Fruit fly (Drosophila melanogaster) whole organism, embryonic: ENCODE results near the gene Trs20.
A peak's percentile ranks its signal among the peaks of the same experiment; 100 is the strongest.

Experiments used
- BtbVII ChIP-seq: fragments of 200-800 bp; sonication (Bioruptor generic); optimal IDR thresholded peaks from 3 replicates; lab custom pipeline; 2017; ENCODE audit warnings: missing biosample characterization, mild to moderate bottlenecking, missing genetic modification characterization
- CG11560 ChIP-seq: fragments of 200-800 bp; sonication (Bioruptor generic); IDR thresholded peaks from 3 replicates; pipeline ENCODE4 v1.3.6; 2022; ENCODE audit warnings: missing biosample characterization, missing genetic modification characterization
- CG14441 ChIP-seq: fragments of 200-800 bp; sonication (Bioruptor generic); IDR thresholded peaks from 2 replicates; pipeline ENCODE4 v1.3.6; 2022; ENCODE audit warnings: missing biosample characterization, missing genetic modification characterization
- CG1603 ChIP-seq: fragments of 200-800 bp; sonication (Bioruptor generic); optimal IDR thresholded peaks from 2 replicates; lab custom pipeline; 2019; ENCODE audit warnings: missing biosample characterization, mild to moderate bottlenecking, missing genetic modification characterization, moderate library complexity
- CG17328 ChIP-seq: fragments of 200-800 bp; sonication (Bioruptor generic); IDR thresholded peaks from 2 replicates; pipeline ENCODE4 v1.3.6; 2022; ENCODE audit warnings: missing biosample characterization, missing genetic modification characterization
- CG2116 ChIP-seq: fragments of 200-800 bp; sonication (Bioruptor generic); optimal IDR thresholded peaks from 3 replicates; lab custom pipeline; 2018; ENCODE audit warnings: missing biosample characterization, mild to moderate bottlenecking, missing genetic modification characterization
- CG30020 ChIP-seq: fragments of 200-800 bp; optimal IDR thresholded peaks from 2 replicates; lab custom pipeline; 2019; ENCODE audit warnings: missing biosample characterization, mild to moderate bottlenecking, missing genetic modification characterization, moderate library complexity
- CG30403 ChIP-seq: fragments of 200-800 bp; sonication (Bioruptor generic); optimal IDR thresholded peaks from 3 replicates; lab custom pipeline; 2016; ENCODE audit warnings: missing biosample characterization, missing genetic modification characterization
- CG31224 ChIP-seq: fragments of 200-800 bp; sonication (Bioruptor generic); IDR thresholded peaks from 2 replicates; pipeline ENCODE4 v1.3.6; 2022; ENCODE audit warnings: missing biosample characterization, missing genetic modification characterization
- CG33213 ChIP-seq: fragments of 200-800 bp; sonication (Bioruptor generic); optimal IDR thresholded peaks from 3 replicates; lab custom pipeline; 2016; ENCODE audit warnings: missing biosample characterization, missing genetic modification characterization
- CG4328 ChIP-seq: fragments of 200-800 bp; sonication (Bioruptor generic); optimal IDR thresholded peaks from 3 replicates; lab custom pipeline; 2017; ENCODE audit warnings: missing biosample characterization, missing genetic modification reagents, missing genetic modification characterization
- CG43689 ChIP-seq: fragments of 200-800 bp; sonication (Bioruptor generic); IDR thresholded peaks from 2 replicates; pipeline ENCODE4 v1.3.6; 2022; ENCODE audit warnings: missing biosample characterization, missing genetic modification characterization
- CG4854 ChIP-seq: fragments of 200-800 bp; sonication (Bioruptor generic); optimal IDR thresholded peaks from 2 replicates; lab custom pipeline; 2016; ENCODE audit warnings: missing biosample characterization, missing genetic modification characterization, inconsistent platforms
- CG6683 ChIP-seq: fragments of 200-800 bp; sonication (Bioruptor generic); optimal IDR thresholded peaks from 2 replicates; lab custom pipeline; 2017; ENCODE audit warnings: missing biosample characterization, mild to moderate bottlenecking, missing genetic modification characterization, missing genetic modification reagents
- CG7745 ChIP-seq: fragments of 200-800 bp; sonication (Bioruptor generic); optimal IDR thresholded peaks from 2 replicates; lab custom pipeline; 2018; ENCODE audit warnings: missing biosample characterization, mild to moderate bottlenecking, missing genetic modification characterization, moderate library complexity
- CG8388 ChIP-seq: fragments of 200-800 bp; sonication (Bioruptor generic); optimal IDR thresholded peaks from 2 replicates; lab custom pipeline; 2019; ENCODE audit warnings: missing biosample characterization, mild to moderate bottlenecking, missing genetic modification characterization, moderate library complexity
- CG9817 ChIP-seq: fragments of 200-800 bp; sonication (Bioruptor generic); optimal IDR thresholded peaks from 2 replicates; lab custom pipeline; 2018; ENCODE audit warnings: missing biosample characterization, mild to moderate bottlenecking, missing genetic modification characterization, moderate library complexity
- D19B ChIP-seq: fragments of 200-800 bp; sonication (Bioruptor generic); optimal IDR thresholded peaks from 2 replicates; lab custom pipeline; 2017; ENCODE audit warnings: missing biosample characterization, mild to moderate bottlenecking, missing genetic modification characterization
- Ets97D ChIP-seq: fragments of 200-800 bp; sonication (Bioruptor generic); optimal IDR thresholded peaks from 3 replicates; lab custom pipeline; 2016; ENCODE audit warnings: missing biosample characterization, missing genetic modification characterization
- Fer2 ChIP-seq: fragments of 200-800 bp; sonication (Bioruptor generic); optimal IDR thresholded peaks from 2 replicates; lab custom pipeline; 2018; ENCODE audit warnings: missing biosample characterization, mild to moderate bottlenecking, missing genetic modification characterization, moderate library complexity
- Fer3 ChIP-seq: fragments of 200-800 bp; sonication (Bioruptor generic); optimal IDR thresholded peaks from 2 replicates; lab custom pipeline; 2018; ENCODE audit warnings: missing biosample characterization, mild to moderate bottlenecking, missing genetic modification characterization, moderate library complexity
- HHEX ChIP-seq: fragments of 200-800 bp; sonication (Bioruptor generic); optimal IDR thresholded peaks from 3 replicates; lab custom pipeline; 2017; ENCODE audit warnings: missing biosample characterization, mild to moderate bottlenecking, missing genetic modification characterization, missing genetic modification reagents
- HLH54F ChIP-seq: fragments of 200-800 bp; sonication (Bioruptor generic); optimal IDR thresholded peaks from 3 replicates; lab custom pipeline; 2016; ENCODE audit warnings: missing biosample characterization, missing genetic modification characterization
- Hr3 ChIP-seq: fragments of 200-800 bp; sonication (Bioruptor generic); optimal IDR thresholded peaks from 3 replicates; lab custom pipeline; 2016; ENCODE audit warnings: missing biosample characterization, missing genetic modification characterization
- MBD-R2 ChIP-seq: fragments of 200-800 bp; sonication (Bioruptor generic); IDR thresholded peaks from 2 replicates; pipeline ENCODE4 v1.3.6; 2022; ENCODE audit warnings: missing biosample characterization, missing genetic modification characterization
- NC2α ChIP-seq: fragments of 200-800 bp; sonication (Bioruptor generic); optimal IDR thresholded peaks from 2 replicates; lab custom pipeline; 2016; ENCODE audit warnings: missing biosample characterization, missing genetic modification characterization
- Oli ChIP-seq: fragments of 200-800 bp; sonication (Bioruptor generic); optimal IDR thresholded peaks from 2 replicates; lab custom pipeline; 2018; ENCODE audit warnings: missing biosample characterization, mild to moderate bottlenecking, missing genetic modification characterization, moderate library complexity
- az2 ChIP-seq: fragments of 200-800 bp; sonication (Bioruptor generic); optimal IDR thresholded peaks from 3 replicates; lab custom pipeline; 2016; ENCODE audit warnings: missing biosample characterization, missing genetic modification characterization
- da ChIP-seq: fragments of 200-800 bp; sonication (Bioruptor generic); optimal IDR thresholded peaks from 2 replicates; lab custom pipeline; 2016; ENCODE audit warnings: missing biosample characterization, missing genetic modification characterization
- dati ChIP-seq: fragments of 200-800 bp; sonication (Bioruptor generic); IDR thresholded peaks from 2 replicates; pipeline ENCODE4 v1.3.6; 2022; ENCODE audit warnings: missing biosample characterization, missing genetic modification characterization
- ems ChIP-seq: fragments of 200-800 bp; sonication (Bioruptor generic); optimal IDR thresholded peaks from 3 replicates; lab custom pipeline; 2016; ENCODE audit warnings: missing biosample characterization, missing genetic modification characterization
- fru ChIP-seq: fragments of >200 bp; optimal IDR thresholded peaks from 2 replicates; lab custom pipeline; 2017
- gcm ChIP-seq: fragments of 200-800 bp; sonication (Bioruptor generic); optimal IDR thresholded peaks from 2 replicates; lab custom pipeline; 2019; ENCODE audit warnings: missing biosample characterization, mild to moderate bottlenecking, missing genetic modification characterization, moderate library complexity
- gem ChIP-seq: fragments of 200-800 bp; sonication (Bioruptor generic); optimal IDR thresholded peaks from 2 replicates; lab custom pipeline; 2019; ENCODE audit warnings: missing biosample characterization, mild to moderate bottlenecking, missing genetic modification characterization, moderate library complexity
- kni ChIP-seq: fragments of 200-800 bp; sonication (Bioruptor generic); optimal IDR thresholded peaks from 3 replicates; lab custom pipeline; 2017; ENCODE audit warnings: mild to moderate bottlenecking, missing biosample characterization, missing genetic modification reagents, missing genetic modification characterization
- lbe ChIP-seq: fragments of 200-800 bp; sonication (Bioruptor generic); optimal IDR thresholded peaks from 2 replicates; lab custom pipeline; 2016; ENCODE audit warnings: missing biosample characterization, mild to moderate bottlenecking, missing genetic modification characterization
- luna ChIP-seq: fragments of 200-800 bp; sonication (Bioruptor generic); optimal IDR thresholded peaks from 2 replicates; lab custom pipeline; 2016; ENCODE audit warnings: missing biosample characterization, missing genetic modification characterization
- p53 ChIP-seq: fragments of 200-800 bp; sonication (Bioruptor generic); optimal IDR thresholded peaks from 2 replicates; lab custom pipeline; 2016; ENCODE audit warnings: missing biosample characterization, missing genetic modification characterization
- peb ChIP-seq: fragments of 200-800 bp; sonication (Bioruptor generic); IDR thresholded peaks from 2 replicates; pipeline ENCODE4 v1.3.6; 2022; ENCODE audit warnings: missing biosample characterization, missing genetic modification characterization
- ro ChIP-seq: fragments of 200-800 bp; sonication (Bioruptor generic); IDR thresholded peaks from 2 replicates; pipeline ENCODE4 v1.3.6; 2022; ENCODE audit warnings: missing biosample characterization, missing genetic modification characterization
- sc ChIP-seq, 3 experiments: fragments of >200 bp in 2 of 3; fragments of 200-800 bp in 1 of 3; sonication (Bioruptor generic) in 1 of 3; optimal IDR thresholded peaks; 2 replicates in 2 of 3; 3 replicates in 1 of 3; lab custom pipeline; 2017; ENCODE audit warnings: mild to moderate bottlenecking in 1 of 3, missing biosample characterization in 1 of 3, missing genetic modification characterization in 1 of 3, missing genetic modification reagents in 1 of 3
- so ChIP-seq: fragments of 200-800 bp; sonication (Bioruptor generic); IDR thresholded peaks from 3 replicates; pipeline ENCODE4 v1.3.6; 2022; ENCODE audit warnings: missing biosample characterization, missing genetic modification characterization
- vfl ChIP-seq: fragments of 200-800 bp; sonication (Bioruptor generic); optimal IDR thresholded peaks from 2 replicates; lab custom pipeline; 2016; ENCODE audit warnings: missing biosample characterization, missing genetic modification characterization
- wek ChIP-seq: fragments of 200-800 bp; sonication (Bioruptor generic); optimal IDR thresholded peaks from 3 replicates; lab custom pipeline; 2018; ENCODE audit warnings: missing biosample characterization, mild to moderate bottlenecking, missing genetic modification characterization, moderate library complexity
- zen2 ChIP-seq: fragments of 200-800 bp; sonication (Bioruptor generic); IDR thresholded peaks from 3 replicates; pipeline ENCODE4 v1.3.6; 2022; ENCODE audit warnings: missing biosample characterization, missing genetic modification characterization; ENCODE audit not compliant: partially characterized antibody

The Trs20 gene

DNA sequence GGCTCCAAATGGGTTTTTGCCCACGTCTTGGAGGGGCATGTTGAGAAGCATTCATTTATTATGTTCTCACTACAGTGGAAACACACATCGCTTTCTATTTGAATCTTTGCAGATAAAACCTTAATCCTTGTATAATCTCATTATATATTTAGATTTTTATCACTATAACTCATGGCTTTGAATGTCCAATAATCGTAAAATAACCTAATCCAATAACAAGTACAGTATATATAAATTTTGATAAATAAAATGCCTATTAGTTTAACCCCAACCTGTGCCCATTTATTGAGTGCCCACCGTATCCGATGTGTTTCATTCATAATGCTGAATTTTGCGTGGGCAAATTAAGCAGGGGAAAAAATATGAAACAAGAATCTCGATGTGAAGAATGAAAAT is 15.1 kb upstream of the Trs20 start (continued):
- TF ChIP-seq luna (GFP tag; lab: Kevin White, UChicago) (no peak), dati (GFP tag; lab: Robert Waterston, UW) (no peak), Oli (tag; lab: Kevin White, UChicago) (peak; percentile 25), CG31224 (GFP tag; lab: Robert Waterston, UW) (no peak), HLH54F (GFP tag; lab: Kevin White, UChicago) (no peak), Fer3 (tag; lab: Kevin White, UChicago) (peak; percentile 71), zen2 (GFP tag; lab: Robert Waterston, UW) (no peak), p53 (GFP tag; lab: Kevin White, UChicago) (no peak), CG11560 (tag; lab: Robert Waterston, UW) (0 out of 3 replicates have a peak, but pooled peaks have one; percentile 24), D19B (peak; percentile 12), CG4328 (GFP tag; lab: Kevin White, UChicago) (no peak), ro (GFP tag; lab: Robert Waterston, UW) (no peak), CG33213 (GFP tag; lab: Kevin White, UChicago) (no peak), az2 (GFP tag; lab: Kevin White, UChicago) (no peak), gcm (GFP tag; lab: Kevin White, UChicago) (no peak), CG43689 (no peak), HHEX (no peak), BtbVII (no peak), lbe (GFP tag; lab: Kevin White, UChicago) (no peak), CG17328 (GFP tag; lab: Robert Waterston, UW) (no peak), CG8388 (no peak), CG7745 (tag; lab: Kevin White, UChicago) (no peak), CG30020 (no peak), Fer2 (tag; lab: Kevin White, UChicago) (peak; percentile 19), CG6683 (no peak), Hr3 (no peak), peb (GFP tag; lab: Robert Waterston, UW) (no peak), gem (tag; lab: Kevin White, UChicago) (peak; percentile 65), NC2α (GFP tag; lab: Kevin White, UChicago) (no peak), fru (no peak), kni (GFP tag; lab: Kevin White, UChicago) (no peak), ems (GFP tag; lab: Kevin White, UChicago) (no peak), so (GFP tag; lab: Robert Waterston, UW) (no peak), wek (no peak), sc (optimal IDR thresholded peaks at IDR 0.05; lab: Kevin White, UChicago) (no peak), sc (GFP tag; optimal IDR thresholded peaks at IDR 0.05; lab: Kevin White, UChicago) (no peak), Ets97D (GFP tag; lab: Kevin White, UChicago) (no peak), CG30403 (GFP tag; lab: Kevin White, UChicago) (peak; percentile 44), MBD-R2 (no peak), CG14441 (GFP tag; lab: Robert Waterston, UW) (no peak), CG1603 (no peak), CG9817 (tag; lab: Kevin White, UChicago) (peak; percentile 60), CG2116 (GFP tag; lab: Kevin White, UChicago) (no peak), CG4854 (GFP tag; lab: Kevin White, UChicago) (no peak), da (GFP tag; lab: Kevin White, UChicago) (no peak), vfl (GFP tag; lab: Kevin White, UChicago) (no peak)
- TF ChIP-seq, all 482 proteins: peak for 109
